Fruit fly (Drosophila melanogaster): ENCODE data around the gene Elys.

The Elys gene

dm6 chrX:19692951-19693698 lies 41.0 kb downstream of the Elys start, which contains the start of gene Mer (continued):
- TF ChIP-seq Med (GFP tag) (peak; percentile 99), CG15696 (tag; optimal IDR thresholded peaks at IDR 0.05) (peak; percentile 68), ap (GFP tag; IDR thresholded peaks at IDR 0.05) (peak; percentile 35; the same call in 1 of the 2 replicates), ci (GFP tag; IDR thresholded peaks at IDR 0.05) (peak; percentile 89), gsb-n (tag; optimal IDR thresholded peaks at IDR 0.05) (peak; percentile 65), vnd (GFP tag; IDR thresholded peaks at IDR 0.05; ENCODE audit: partially characterized antibody) (no peak), Dip2 (GFP tag; IDR thresholded peaks at IDR 0.05) (no peak; the same call in 1 of the 2 replicates), CG32767 (GFP tag; IDR thresholded peaks at IDR 0.05) (peak; percentile 90), Rfx (GFP tag; IDR thresholded peaks at IDR 0.05) (peak; percentile 92), CG14860 (GFP tag; IDR thresholded peaks at IDR 0.05; ENCODE audit: partially characterized antibody) (no peak), sens (GFP tag) (peak; percentile 95), CG6854 (GFP tag; optimal IDR thresholded peaks at IDR 0.05) (peak; percentile 75), bab2 (GFP tag; optimal IDR thresholded peaks at IDR 0.05) (peak; percentile 81), CG2712 (tag; optimal IDR thresholded peaks at IDR 0.05) (peak; percentile 86), CG12299 (tag; optimal IDR thresholded peaks at IDR 0.05) (peak; percentile 84), jing (GFP tag; optimal IDR thresholded peaks at IDR 0.05) (no peak), Optix (GFP tag; IDR thresholded peaks at IDR 0.05) (peak; percentile 86), CG8388 (GFP tag; optimal IDR thresholded peaks at IDR 0.05) (peak; percentile 73), Rx (GFP tag; IDR thresholded peaks at IDR 0.05) (peak; percentile 63), lmd (GFP tag; IDR thresholded peaks at IDR 0.05) (peak; percentile 85), BEAF-32 (GFP tag; optimal IDR thresholded peaks at IDR 0.05) (peak; percentile 34), CG11247 (GFP tag; IDR thresholded peaks at IDR 0.05) (peak; percentile 69), grau (tag; optimal IDR thresholded peaks at IDR 0.05) (peak; percentile 85), trh (GFP tag; optimal IDR thresholded peaks at IDR 0.05) (peak; percentile 37), CG14014 (GFP tag; IDR thresholded peaks at IDR 0.05) (peak; percentile 76), jumu (GFP tag; optimal IDR thresholded peaks at IDR 0.05) (peak; percentile 85), Pdp1 (GFP tag; optimal IDR thresholded peaks at IDR 0.05) (peak; percentile 78 to 81), Bgb (GFP tag; IDR thresholded peaks at IDR 0.05; ENCODE audit: partially characterized antibody) (peak; percentile 13; the same call in 1 of the 2 replicates), CG2875 (GFP tag; optimal IDR thresholded peaks at IDR 0.05) (peak; percentile 63), Camta (GFP tag; optimal IDR thresholded peaks at IDR 0.05) (peak; percentile 81), br (optimal IDR thresholded peaks at IDR 0.05) (no peak), bowl (GFP tag; IDR thresholded peaks at IDR 0.05) (0 out of 2 replicates have a peak, but pooled peaks have one; percentile 38), CG4424 (GFP tag; optimal IDR thresholded peaks at IDR 0.05) (peak; percentile 79), Fer2 (tag; optimal IDR thresholded peaks at IDR 0.05) (peak; percentile 35), Max (GFP tag; optimal IDR thresholded peaks at IDR 0.05) (peak; percentile 69), CG14710 (tag; optimal IDR thresholded peaks at IDR 0.05) (peak; percentile 62), ATbp (GFP tag; optimal IDR thresholded peaks at IDR 0.05) (peak; percentile 73), mam (GFP tag; optimal IDR thresholded peaks at IDR 0.05) (peak; percentile 89), CG17612 (GFP tag; IDR thresholded peaks at IDR 0.05) (no peak), CG7556 (GFP tag; optimal IDR thresholded peaks at IDR 0.05) (peak; percentile 75), nom (GFP tag; optimal IDR thresholded peaks at IDR 0.05) (peak; percentile 79), HmgZ (tag; optimal IDR thresholded peaks at IDR 0.05) (peak; percentile 89), Mes4 (GFP tag; optimal IDR thresholded peaks at IDR 0.05) (peak; percentile 71), sob (GFP tag; IDR thresholded peaks at IDR 0.05) (peak; percentile 86), Meics (GFP tag; optimal IDR thresholded peaks at IDR 0.05) (peak; percentile 90), CG12071 (GFP tag; optimal IDR thresholded peaks at IDR 0.05) (peak; percentile 90), CG7271 (tag; optimal IDR thresholded peaks at IDR 0.05) (no peak), CG15269 (tag; optimal IDR thresholded peaks at IDR 0.05) (peak; percentile 86), CG17361 (GFP tag; IDR thresholded peaks at IDR 0.05) (peak; percentile 79)

All from whole organism, embryonic.